In genomic region chrIII:8425076-8425475, ce11 we compare ENCODE assay signal across 1 worm cellular context.
A peak's percentile ranks its signal among the peaks of the same experiment; 100 is the strongest.
TF ChIP-seq lines count a peak whose summit lies in the region.

No protein-coding gene starts in this region.

TF ChIP-seq in whole organism, L1 larva, 84 proteins besides CTCF, POLR2A, EP300 and RAD21 (continued from another document):
- TF ChIP-seq C16A3.4 (tag; optimal IDR thresholded peaks at IDR 0.05; lab: Kevin White, UChicago) (peak; percentile 56), nhr-20 (tag; optimal IDR thresholded peaks at IDR 0.05; lab: Kevin White, UChicago) (peak; percentile 71), lir-3 (tag; optimal IDR thresholded peaks at IDR 0.05; lab: Kevin White, UChicago; ENCODE audit: poor library complexity) (no peak), lin-15B (tag; optimal IDR thresholded peaks at IDR 0.05; lab: Kevin White, UChicago) (no peak), pqm-1 (tag; optimal IDR thresholded peaks at IDR 0.05; lab: Kevin White, UChicago) (no peak), mdl-1 (tag; optimal IDR thresholded peaks at IDR 0.05; lab: Kevin White, UChicago) (peak in 1 of 2 experiments; percentile 63), ztf-11 (tag; optimal IDR thresholded peaks at IDR 0.05; lab: Kevin White, UChicago) (peak in 1 of 2 experiments; percentile 48), C34B4.2 (tag; optimal IDR thresholded peaks at IDR 0.05; lab: Kevin White, UChicago) (no peak), Y116A8C.19 (tag; optimal IDR thresholded peaks at IDR 0.05; lab: Kevin White, UChicago; ENCODE audit: borderline replicate concordance) (no peak), swsn-7 (tag; optimal IDR thresholded peaks at IDR 0.05; lab: Kevin White, UChicago) (peak; percentile 62), xbp-1 (tag; optimal IDR thresholded peaks at IDR 0.05; lab: Kevin White, UChicago) (peak; percentile 62), lsy-2 (tag; optimal IDR thresholded peaks at IDR 0.05; lab: Kevin White, UChicago) (peak; percentile 49 to 86), pax-3 (tag; optimal IDR thresholded peaks at IDR 0.05; lab: Kevin White, UChicago) (peak; percentile 4), nhr-11 (tag; optimal IDR thresholded peaks at IDR 0.05; lab: Kevin White, UChicago) (no peak), aly-2 (tag; optimal IDR thresholded peaks at IDR 0.05; lab: Kevin White, UChicago) (no peak), C04F5.9 (tag; optimal IDR thresholded peaks at IDR 0.05; lab: Kevin White, UChicago) (peak; percentile 12), fkh-10 (GFP tag; optimal IDR thresholded peaks at IDR 0.05; lab: Kevin White, UChicago) (no peak), ceh-88 (GFP tag; IDR thresholded peaks at IDR 0.05; lab: Robert Waterston, UW) (no peak), mep-1 (tag; optimal IDR thresholded peaks at IDR 0.05; lab: Kevin White, UChicago) (peak; percentile 83), egl-13 (tag; optimal IDR thresholded peaks at IDR 0.05; lab: Kevin White, UChicago) (no peak), nhr-19 (GFP tag; conservative IDR thresholded peaks at IDR 0.05; lab: Robert Waterston, UW) (peak; percentile 48), snpc-4 (tag; optimal IDR thresholded peaks at IDR 0.05; lab: Kevin White, UChicago) (peak; percentile 10)
